Fruit fly (Drosophila melanogaster): ENCODE data around the gene CG33791.

dm6 chr3L:1609611-1610010 is 6.9 kb downstream of the CG33791 start:
- TF ChIP-seq Hr96 (GFP tag; optimal IDR thresholded peaks at IDR 0.05) (no peak), ovo (GFP tag; optimal IDR thresholded peaks at IDR 0.05) (no peak), kay (GFP tag; ENCODE audit: borderline replicate concordance) (no peak), cic (GFP tag; optimal IDR thresholded peaks at IDR 0.05) (no peak), toe (GFP tag; optimal IDR thresholded peaks at IDR 0.05) (no peak), CG14711 (tag; optimal IDR thresholded peaks at IDR 0.05) (no peak)
